Worm (Caenorhabditis elegans): ENCODE measurements around the gene Y48E1B.8.

Gene Y48E1B.8

ce11 chrII:13585655-13586170 is at the start of gene Y48E1B.8:
Gene Y48E1B.8, plus strand, starts transcription at chrII:13585705.
- TF ChIP-seq unc-39 (tag; optimal IDR thresholded peaks at IDR 0.05), result no peak
- TF ChIP-seq lsy-2 (tag; optimal IDR thresholded peaks at IDR 0.05), result no peak
- no peak for TF ChIP-seq elt-3 (tag; optimal IDR thresholded peaks at IDR 0.05)

- TF ChIP-seq nhr-12 (tag; optimal IDR thresholded peaks at IDR 0.05), result no peak
- TF ChIP-seq blmp-1 (tag; optimal IDR thresholded peaks at IDR 0.05), result no peak
- no peak for TF ChIP-seq pha-4 (tag; optimal IDR thresholded peaks at IDR 0.05)
- TF ChIP-seq unc-120 (tag; optimal IDR thresholded peaks at IDR 0.05; ENCODE audit: poor library complexity, severe bottlenecking), result no peak
- no peak for TF ChIP-seq ces-1 (GFP tag; optimal IDR thresholded peaks at IDR 0.05)
- TF ChIP-seq unc-62 (GFP tag; optimal IDR thresholded peaks at IDR 0.05), result no peak
- TF ChIP-seq sem-2 (GFP tag; optimal IDR thresholded peaks at IDR 0.05), result no peak
- no peak for TF ChIP-seq lsy-2 (tag; optimal IDR thresholded peaks at IDR 0.05)
- TF ChIP-seq elt-3 (tag; optimal IDR thresholded peaks at IDR 0.05), result no peak
- TF ChIP-seq zip-8 (tag; optimal IDR thresholded peaks at IDR 0.05), result no peak
- no peak for TF ChIP-seq unc-39 (tag; optimal IDR thresholded peaks at IDR 0.05)
- TF ChIP-seq flh-1 (GFP tag; optimal IDR thresholded peaks at IDR 0.05), result no peak
- no peak for TF ChIP-seq lin-32 (GFP tag; optimal IDR thresholded peaks at IDR 0.05)
- no peak for TF ChIP-seq sptf-1 (tag; optimal IDR thresholded peaks at IDR 0.05)
- no peak for TF ChIP-seq lin-13 (tag; optimal IDR thresholded peaks at IDR 0.05)
- no peak for TF ChIP-seq cnd-1 (tag; optimal IDR thresholded peaks at IDR 0.05)
Observed at ce11 chrII:13540956-13541355, 44.5 kb upstream of the Y48E1B.8 start, which contains the start of the genes noa-1 and Y48E1B.17. Gene noa-1, minus strand, starts transcription at chrII:13541056. Gene Y48E1B.17, minus strand, starts transcription at chrII:13541084.

DNA sequence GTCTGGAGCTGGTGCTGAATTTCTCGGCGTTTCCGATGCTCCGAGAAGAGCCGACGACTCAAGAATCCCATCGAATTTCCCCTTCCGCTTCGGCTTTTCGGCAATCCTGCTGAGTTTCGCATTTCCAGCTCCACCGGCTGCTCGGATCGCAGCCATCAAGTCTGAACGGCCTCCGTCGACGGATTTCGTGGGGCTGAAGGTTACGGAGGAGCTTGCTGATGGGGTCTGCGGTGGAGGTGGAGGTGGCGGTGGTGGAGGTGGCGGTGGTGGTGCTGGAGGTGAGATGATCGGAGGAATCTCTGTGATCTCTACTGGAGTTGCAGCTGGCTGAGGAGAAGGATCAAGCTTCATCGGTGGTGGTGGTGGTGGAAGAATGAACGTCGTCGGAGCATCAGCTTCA is 42.5 kb upstream of the Y48E1B.8 start:
- TF ChIP-seq nhr-12 (tag; optimal IDR thresholded peaks at IDR 0.05) (no peak), lin-13 (tag; optimal IDR thresholded peaks at IDR 0.05) (no peak), ceh-83 (GFP tag; optimal IDR thresholded peaks at IDR 0.05) (no peak), mab-5 (tag; optimal IDR thresholded peaks at IDR 0.05) (no peak), mls-2 (tag; optimal IDR thresholded peaks at IDR 0.05) (no peak), lin-32 (GFP tag; optimal IDR thresholded peaks at IDR 0.05) (no peak), ztf-11 (tag; optimal IDR thresholded peaks at IDR 0.05) (no peak), bed-3 (GFP tag; optimal IDR thresholded peaks at IDR 0.05) (no peak), elt-3 (tag; optimal IDR thresholded peaks at IDR 0.05) (no peak), pha-4 (tag; optimal IDR thresholded peaks at IDR 0.05) (no peak), hlh-1 (tag; optimal IDR thresholded peaks at IDR 0.05) (no peak), ham-2 (GFP tag; optimal IDR thresholded peaks at IDR 0.05) (no peak), flh-1 (GFP tag; optimal IDR thresholded peaks at IDR 0.05) (no peak), unc-39 (tag; optimal IDR thresholded peaks at IDR 0.05) (no peak), nhr-28 (tag; optimal IDR thresholded peaks at IDR 0.05) (no peak), drap-1 (GFP tag; optimal IDR thresholded peaks at IDR 0.05) (no peak), M03D4.4 (tag; optimal IDR thresholded peaks at IDR 0.05) (no peak), unc-120 (tag; optimal IDR thresholded peaks at IDR 0.05; ENCODE audit: poor library complexity, severe bottlenecking) (no peak)

DNA sequence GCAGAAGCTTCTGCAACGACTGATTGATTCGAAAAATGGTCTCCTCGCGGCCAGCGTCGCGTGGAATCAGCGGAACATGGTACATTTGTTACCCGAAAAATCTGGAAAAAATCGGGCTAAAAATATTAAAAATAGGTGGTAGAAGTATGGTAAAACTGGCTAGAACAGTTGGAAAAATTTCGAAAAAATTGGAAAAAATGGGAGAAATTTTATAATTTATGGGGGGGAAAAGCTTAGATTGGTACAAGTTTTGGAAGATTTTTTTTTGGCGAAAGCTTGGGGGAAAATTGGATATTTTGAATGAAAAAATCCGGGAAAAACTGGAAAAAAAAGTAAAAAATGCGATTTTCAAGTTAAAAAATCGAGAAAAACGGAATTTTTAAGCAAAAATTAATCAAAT is 38.0 kb upstream of the Y48E1B.8 start, which contains the start of gene ddl-2:
Gene ddl-2 (minus strand): TSS at position 101 of the 400 bp plus-strand sequence.
- TF ChIP-seq nhr-76 (tag; optimal IDR thresholded peaks at IDR 0.05) (no peak), hlh-1 (tag; optimal IDR thresholded peaks at IDR 0.05) (no peak), M03D4.4 (tag; optimal IDR thresholded peaks at IDR 0.05) (no peak), unc-39 (tag; optimal IDR thresholded peaks at IDR 0.05) (no peak), bed-3 (GFP tag; optimal IDR thresholded peaks at IDR 0.05) (no peak), ces-1 (GFP tag; optimal IDR thresholded peaks at IDR 0.05) (no peak), sem-2 (GFP tag; optimal IDR thresholded peaks at IDR 0.05) (no peak)

ce11 chrII:13560553-13560952 is 25.0 kb upstream of the Y48E1B.8 start:
- no peak for TF ChIP-seq unc-39 (tag; optimal IDR thresholded peaks at IDR 0.05)

DNA sequence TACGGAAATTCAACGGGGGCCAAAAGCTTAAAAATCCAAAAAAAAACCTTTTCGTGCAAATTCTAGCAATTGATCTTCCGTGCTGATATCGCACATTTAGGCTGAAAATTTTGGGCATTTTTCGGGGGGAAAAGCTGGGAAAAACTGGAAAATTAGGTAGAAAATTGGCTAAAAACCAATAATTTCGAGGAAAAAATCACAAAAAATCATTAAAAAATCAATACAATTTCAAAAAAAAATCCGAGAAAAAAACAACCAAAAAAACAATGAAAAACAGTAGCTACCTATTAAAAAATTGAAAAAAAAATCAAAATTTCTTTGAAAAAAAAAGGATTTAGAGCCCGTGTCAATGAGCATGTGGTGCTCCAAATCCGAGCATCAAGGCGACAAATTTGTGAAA is 17.6 kb upstream of the Y48E1B.8 start, which contains the start of gene Y48E1B.3:
Gene Y48E1B.3 (minus strand): TSS at position 101 of the 400 bp plus-strand sequence.
- TF ChIP-seq ham-2 (GFP tag; optimal IDR thresholded peaks at IDR 0.05) (no peak), M03D4.4 (tag; optimal IDR thresholded peaks at IDR 0.05) (no peak), flh-1 (GFP tag; optimal IDR thresholded peaks at IDR 0.05) (no peak), mls-2 (tag; optimal IDR thresholded peaks at IDR 0.05) (no peak)

- no peak for TF ChIP-seq lin-13 (tag; optimal IDR thresholded peaks at IDR 0.05)
- TF ChIP-seq M03D4.4 (tag; optimal IDR thresholded peaks at IDR 0.05), result no peak
- no peak for TF ChIP-seq flh-1 (GFP tag; optimal IDR thresholded peaks at IDR 0.05)
- no peak for TF ChIP-seq hlh-1 (tag; optimal IDR thresholded peaks at IDR 0.05)
- no peak for TF ChIP-seq elt-1 (tag; optimal IDR thresholded peaks at IDR 0.05; ENCODE audit: borderline replicate concordance, insufficient read depth)
- no peak for TF ChIP-seq ham-2 (GFP tag; optimal IDR thresholded peaks at IDR 0.05)
- TF ChIP-seq nhr-2 (tag; optimal IDR thresholded peaks at IDR 0.05), result no peak
- no peak for TF ChIP-seq ceh-39 (tag; optimal IDR thresholded peaks at IDR 0.05)
- TF ChIP-seq drap-1 (GFP tag; optimal IDR thresholded peaks at IDR 0.05), result no peak
- TF ChIP-seq nhr-12 (tag; optimal IDR thresholded peaks at IDR 0.05), result no peak
- no peak for TF ChIP-seq cnd-1 (tag; optimal IDR thresholded peaks at IDR 0.05)
- no peak for TF ChIP-seq lin-32 (GFP tag; optimal IDR thresholded peaks at IDR 0.05)
- TF ChIP-seq snpc-4 (tag; optimal IDR thresholded peaks at IDR 0.05), result no peak
- TF ChIP-seq mab-5 (tag; optimal IDR thresholded peaks at IDR 0.05), result no peak
Observed at ce11 chrII:13574395-13574794, 11.1 kb upstream of the Y48E1B.8 start.

Measured in whole organism, mixed stage, embryonic.